Fruit fly (Drosophila melanogaster): ENCODE measurements around the gene CG31523.

DNA sequence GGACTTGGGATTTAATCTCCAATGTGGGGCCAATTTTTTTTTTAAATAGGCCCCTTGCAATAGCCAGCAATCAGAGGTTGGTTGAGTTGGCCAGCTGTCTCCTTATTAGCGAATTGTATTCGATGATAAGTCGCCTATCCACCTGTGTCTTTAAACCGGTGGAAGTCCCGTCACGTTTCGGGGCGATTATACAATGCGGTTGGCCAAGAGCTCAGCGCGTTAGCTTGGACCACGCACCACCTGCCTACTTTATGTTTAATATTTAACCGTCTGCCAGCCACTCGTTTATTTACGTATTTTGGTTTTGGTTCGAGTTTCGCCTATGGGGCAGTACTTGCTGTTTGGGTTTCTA is 8.3 kb downstream of the CG31523 start:
- TF ChIP-seq Nf-YB (GFP tag; optimal IDR thresholded peaks at IDR 0.05) (no peak), kay (GFP tag; optimal IDR thresholded peaks at IDR 0.05) (no peak)
